Fruit fly (Drosophila melanogaster) whole organism, embryonic: ENCODE results near the gene mRpL12.

ENCODE experiments used
- C15 ChIP-seq: fragments of 200-800 bp; sonication (Bioruptor generic); IDR thresholded peaks from 3 replicates; pipeline ENCODE4 v1.3.6; 2022; ENCODE audit warnings: missing biosample characterization, missing genetic modification characterization
- CG10462 ChIP-seq: fragments of 200-800 bp; sonication (Bioruptor generic); optimal IDR thresholded peaks from 2 replicates; lab custom pipeline; 2016; ENCODE audit warnings: missing biosample characterization, missing genetic modification characterization
- CG10959 ChIP-seq: fragments of 200-800 bp; sonication (Bioruptor generic); IDR thresholded peaks from 2 replicates; pipeline ENCODE4 v1.3.6; 2022; ENCODE audit warnings: missing biosample characterization, missing genetic modification characterization
- CG11695 ChIP-seq: fragments of 200-800 bp; sonication (Bioruptor generic); IDR thresholded peaks from 3 replicates; pipeline ENCODE4 v1.3.6; 2022; ENCODE audit warnings: missing biosample characterization, missing genetic modification characterization
- CG12299 ChIP-seq: fragments of 200-800 bp; sonication (Bioruptor generic); optimal IDR thresholded peaks from 2 replicates; lab custom pipeline; 2018; ENCODE audit warnings: missing biosample characterization, mild to moderate bottlenecking, missing genetic modification characterization
- CG12769 ChIP-seq: fragments of 200-800 bp; sonication (Bioruptor generic); optimal IDR thresholded peaks from 2 replicates; lab custom pipeline; 2019; ENCODE audit warnings: missing biosample characterization, mild to moderate bottlenecking, missing genetic modification characterization, moderate library complexity
- CG13624 ChIP-seq: fragments of 200-800 bp; sonication (Bioruptor generic); optimal IDR thresholded peaks from 2 replicates; lab custom pipeline; 2016; ENCODE audit warnings: missing biosample characterization, missing genetic modification characterization
- CG1602 ChIP-seq: fragments of 200-800 bp; sonication (Bioruptor generic); optimal IDR thresholded peaks from 3 replicates; lab custom pipeline; 2016; ENCODE audit warnings: missing biosample characterization, missing genetic modification characterization
- CG1647 ChIP-seq: fragments of 200-800 bp; sonication (Bioruptor generic); optimal IDR thresholded peaks from 3 replicates; lab custom pipeline; 2016; ENCODE audit warnings: missing biosample characterization, missing genetic modification characterization
- CG17186 ChIP-seq: fragments of 200-800 bp; sonication (Bioruptor generic); optimal IDR thresholded peaks from 3 replicates; lab custom pipeline; 2017; ENCODE audit warnings: missing biosample characterization, missing genetic modification reagents, missing genetic modification characterization
- CG17359 ChIP-seq: fragments of 200-800 bp; sonication (Bioruptor generic); optimal IDR thresholded peaks from 3 replicates; lab custom pipeline; 2018; ENCODE audit warnings: missing biosample characterization, mild to moderate bottlenecking, missing genetic modification characterization, moderate library complexity
- CG17568 ChIP-seq: fragments of 200-800 bp; sonication (Bioruptor generic); optimal IDR thresholded peaks from 2 replicates; lab custom pipeline; 2018; ENCODE audit warnings: missing biosample characterization, mild to moderate bottlenecking, missing genetic modification characterization, moderate library complexity
- CG18599 ChIP-seq: fragments of 200-800 bp; sonication (Bioruptor generic); optimal IDR thresholded peaks from 3 replicates; lab custom pipeline; 2017; ENCODE audit warnings: missing biosample characterization, missing genetic modification characterization, mild to moderate bottlenecking, moderate library complexity, missing genetic modification reagents
- CG2889 ChIP-seq: fragments of 200-800 bp; sonication (Bioruptor generic); IDR thresholded peaks from 3 replicates; pipeline ENCODE4 v1.3.6; 2022; ENCODE audit warnings: missing biosample characterization, missing genetic modification characterization
- CG4424 ChIP-seq: fragments of 200-800 bp; sonication (Bioruptor generic); optimal IDR thresholded peaks from 3 replicates; lab custom pipeline; 2016; ENCODE audit warnings: missing biosample characterization, missing genetic modification characterization
- CG5180 ChIP-seq: fragments of 200-800 bp; sonication (Bioruptor generic); optimal IDR thresholded peaks from 3 replicates; lab custom pipeline; 2017; ENCODE audit warnings: missing biosample characterization, missing genetic modification characterization, mild to moderate bottlenecking, moderate library complexity, missing genetic modification reagents
- CG6175 ChIP-seq: fragments of 200-800 bp; sonication (Bioruptor generic); IDR thresholded peaks from 3 replicates; pipeline ENCODE4 v1.3.6; 2022; ENCODE audit warnings: missing biosample characterization, missing genetic modification characterization
- CG6791 ChIP-seq: fragments of 200-800 bp; sonication (Bioruptor generic); IDR thresholded peaks from 3 replicates; pipeline ENCODE4 v1.3.6; 2022; ENCODE audit warnings: missing biosample characterization, missing genetic modification characterization; ENCODE audit not compliant: partially characterized antibody
- CG7839 ChIP-seq: fragments of 200-800 bp; sonication (Bioruptor generic); optimal IDR thresholded peaks from 3 replicates; lab custom pipeline; 2018; ENCODE audit warnings: missing biosample characterization, mild to moderate bottlenecking, missing genetic modification characterization, moderate library complexity
- CG8089 ChIP-seq: fragments of 200-800 bp; sonication (Bioruptor generic); optimal IDR thresholded peaks from 3 replicates; lab custom pipeline; 2016; ENCODE audit warnings: missing biosample characterization, missing genetic modification characterization
- CG9817 ChIP-seq: fragments of 200-800 bp; sonication (Bioruptor generic); optimal IDR thresholded peaks from 2 replicates; lab custom pipeline; 2018; ENCODE audit warnings: missing biosample characterization, mild to moderate bottlenecking, missing genetic modification characterization, moderate library complexity
- Dek ChIP-seq: fragments of 200-800 bp; sonication (Bioruptor generic); optimal IDR thresholded peaks from 3 replicates; lab custom pipeline; 2019; ENCODE audit warnings: missing biosample characterization, mild to moderate bottlenecking, missing genetic modification characterization, moderate library complexity
- Dip3 ChIP-seq: fragments of 200-800 bp; sonication (Bioruptor generic); optimal IDR thresholded peaks from 3 replicates; lab custom pipeline; 2016; ENCODE audit warnings: missing biosample characterization, missing genetic modification characterization
- Doc2 ChIP-seq: fragments of 200-800 bp; sonication (Bioruptor generic); IDR thresholded peaks from 2 replicates; pipeline ENCODE4 v1.3.6; 2022; ENCODE audit warnings: missing biosample characterization, missing genetic modification characterization
- Dref ChIP-seq: fragments of 200-800 bp; sonication (Bioruptor generic); IDR thresholded peaks from 2 replicates; pipeline ENCODE4 v1.3.6; 2022; ENCODE audit warnings: missing biosample characterization, missing genetic modification characterization
- Gsc ChIP-seq: fragments of 200-800 bp; sonication (Bioruptor generic); IDR thresholded peaks from 2 replicates; pipeline ENCODE4 v1.3.6; 2022; ENCODE audit warnings: missing biosample characterization, missing genetic modification characterization
- Hr3 ChIP-seq: fragments of 200-800 bp; sonication (Bioruptor generic); optimal IDR thresholded peaks from 3 replicates; lab custom pipeline; 2016; ENCODE audit warnings: missing biosample characterization, missing genetic modification characterization
- Hsf ChIP-seq: fragments of 200-800 bp; sonication (Bioruptor generic); optimal IDR thresholded peaks from 3 replicates; lab custom pipeline; 2016; ENCODE audit warnings: missing biosample characterization, missing genetic modification characterization
- Myb ChIP-seq: fragments of 200-800 bp; sonication (Bioruptor generic); optimal IDR thresholded peaks from 2 replicates; lab custom pipeline; 2016; ENCODE audit warnings: missing biosample characterization, missing genetic modification characterization
- NfI ChIP-seq: fragments of 200-800 bp; sonication (Bioruptor generic); optimal IDR thresholded peaks from 3 replicates; lab custom pipeline; 2018; ENCODE audit warnings: missing biosample characterization, mild to moderate bottlenecking, missing genetic modification characterization, moderate library complexity
- PHDP ChIP-seq: fragments of 200-800 bp; sonication (Bioruptor generic); optimal IDR thresholded peaks from 3 replicates; lab custom pipeline; 2018; ENCODE audit warnings: missing biosample characterization, mild to moderate bottlenecking, missing genetic modification characterization, moderate library complexity
- Usf ChIP-seq: fragments of 200-800 bp; sonication (Bioruptor generic); optimal IDR thresholded peaks from 2 replicates; lab custom pipeline; 2017; ENCODE audit warnings: missing genotype, missing biosample characterization, missing genetic modification characterization
- Vsx1 ChIP-seq: fragments of 200-800 bp; sonication (Bioruptor generic); optimal IDR thresholded peaks from 2 replicates; lab custom pipeline; 2017; ENCODE audit warnings: missing biosample characterization, mild to moderate bottlenecking, missing genetic modification characterization, missing genetic modification reagents
- az2 ChIP-seq: fragments of 200-800 bp; sonication (Bioruptor generic); optimal IDR thresholded peaks from 3 replicates; lab custom pipeline; 2016; ENCODE audit warnings: missing biosample characterization, missing genetic modification characterization
- crol ChIP-seq: fragments of 200-800 bp; sonication (Bioruptor generic); IDR thresholded peaks from 2 replicates; pipeline ENCODE4 v1.3.6; 2022; ENCODE audit warnings: missing biosample characterization, missing genetic modification characterization
- danr ChIP-seq: fragments of 200-800 bp; sonication (Bioruptor generic); IDR thresholded peaks from 2 replicates; pipeline ENCODE4 v1.3.6; 2022; ENCODE audit warnings: missing biosample characterization, missing genetic modification characterization
- dimm ChIP-seq: fragments of 200-800 bp; sonication (Bioruptor generic); IDR thresholded peaks from 2 replicates; pipeline ENCODE4 v1.3.6; 2022; ENCODE audit warnings: missing biosample characterization, missing genetic modification characterization
- exex ChIP-seq: fragments of 200-800 bp; sonication (Bioruptor generic); optimal IDR thresholded peaks from 4 replicates; lab custom pipeline; 2018; ENCODE audit warnings: missing biosample characterization, mild to moderate bottlenecking, missing genetic modification characterization, moderate library complexity
- grn ChIP-seq: fragments of 200-800 bp; sonication (Bioruptor generic); optimal IDR thresholded peaks from 3 replicates; lab custom pipeline; 2017; ENCODE audit warnings: missing biosample characterization, missing genetic modification characterization
- jing ChIP-seq: fragments of 200-800 bp; sonication (Bioruptor generic); optimal IDR thresholded peaks from 2 replicates; lab custom pipeline; 2018; ENCODE audit warnings: missing biosample characterization, mild to moderate bottlenecking, missing genetic modification characterization
- lov ChIP-seq, 2 experiments: fragments of 200-800 bp in 1 of 2; fragments of >200 bp in 1 of 2; sonication (Bioruptor generic) in 1 of 2; IDR thresholded peaks in 1 of 2; optimal IDR thresholded peaks in 1 of 2; 2 replicates in 1 of 2; 3 replicates in 1 of 2; pipeline versions ENCODE4 v1.3.6 to Lab custom; 2017 to 2022; ENCODE audit warnings: missing biosample characterization in 1 of 2, missing genetic modification characterization in 1 of 2
- maf-S ChIP-seq: fragments of 200-800 bp; sonication (Bioruptor generic); optimal IDR thresholded peaks from 2 replicates; lab custom pipeline; 2016; ENCODE audit warnings: missing biosample characterization, missing genetic modification characterization
- pfk ChIP-seq: fragments of 200-800 bp; sonication (Bioruptor generic); optimal IDR thresholded peaks from 2 replicates; lab custom pipeline; 2018; ENCODE audit warnings: missing biosample characterization, mild to moderate bottlenecking, missing genetic modification characterization, moderate library complexity
- phol ChIP-seq: fragments of 200-800 bp; sonication (Bioruptor generic); optimal IDR thresholded peaks from 3 replicates; lab custom pipeline; 2018; ENCODE audit warnings: missing biosample characterization, mild to moderate bottlenecking, missing genetic modification characterization, moderate library complexity
- ranshi ChIP-seq: fragments of 200-800 bp; sonication (Bioruptor generic); IDR thresholded peaks from 2 replicates; pipeline ENCODE4 v1.3.6; 2022; ENCODE audit warnings: missing biosample characterization, missing genetic modification characterization
- rib ChIP-seq: fragments of 200-800 bp; sonication (Bioruptor generic); IDR thresholded peaks from 2 replicates; pipeline ENCODE4 v1.3.6; 2022; ENCODE audit warnings: missing biosample characterization, missing genetic modification characterization
- ro ChIP-seq: fragments of 200-800 bp; sonication (Bioruptor generic); IDR thresholded peaks from 2 replicates; pipeline ENCODE4 v1.3.6; 2022; ENCODE audit warnings: missing biosample characterization, missing genetic modification characterization
- run ChIP-seq: fragments of 200-800 bp; sonication (Bioruptor generic); optimal IDR thresholded peaks from 3 replicates; lab custom pipeline; 2018; ENCODE audit warnings: missing biosample characterization, mild to moderate bottlenecking, missing genetic modification characterization

Gene mRpL12

dm6 chr3L:8974478-8975477 is 18.2 kb downstream of the mRpL12 start, which contains the start of the genes pix and Srp68 (continued):
- TF ChIP-seq CG9817 = peak; percentile 66
- no peak for TF ChIP-seq CG2889 (GFP tag; lab: Robert Waterston, UW)
- TF ChIP-seq CG12299 (tag; lab: Kevin White, UChicago) = no peak
- peak; percentile 38; the same call in 1 of the 2 replicates for TF ChIP-seq ranshi (GFP tag; lab: Robert Waterston, UW)
- peak; percentile 80 for TF ChIP-seq phol
- TF ChIP-seq Hsf (GFP tag; lab: Kevin White, UChicago) = peak; percentile 61
- peak; percentile 44 for TF ChIP-seq exex (tag; lab: Kevin White, UChicago)
- TF ChIP-seq C15 (GFP tag; lab: Robert Waterston, UW) = no peak
- peak; percentile 40 for TF ChIP-seq CG1647
- no peak for TF ChIP-seq CG6175
- TF ChIP-seq Hr3 (GFP tag; lab: Kevin White, UChicago) = peak; percentile 74
- TF ChIP-seq Dref = peak; percentile 61
- TF ChIP-seq CG5180 (GFP tag; lab: Kevin White, UChicago) = no peak
- TF ChIP-seq CG4424 (GFP tag; lab: Kevin White, UChicago) = peak; percentile 74
- no peak for TF ChIP-seq run (tag; lab: Kevin White, UChicago)
- TF ChIP-seq rib = no peak
- TF ChIP-seq PHDP = peak; percentile 58
- peak; percentile 48 for TF ChIP-seq az2 (GFP tag; lab: Kevin White, UChicago)
- peak; percentile 56 for TF ChIP-seq maf-S
- peak; percentile 68 for TF ChIP-seq NfI
- no peak for TF ChIP-seq CG17186 (GFP tag; lab: Kevin White, UChicago)
- peak; percentile 19 for TF ChIP-seq CG8089
- no peak for TF ChIP-seq danr (GFP tag; lab: Robert Waterston, UW)
- TF ChIP-seq crol (GFP tag; lab: Robert Waterston, UW) = peak; percentile 99
- no peak for TF ChIP-seq Gsc (GFP tag; lab: Robert Waterston, UW)
- no peak for TF ChIP-seq Doc2 (GFP tag; lab: Robert Waterston, UW)
- no peak for TF ChIP-seq CG10959
- no peak for TF ChIP-seq grn (GFP tag; lab: Kevin White, UChicago)
- no peak for TF ChIP-seq lov (optimal IDR thresholded peaks at IDR 0.05; lab: Kevin White, UChicago)
- no peak for TF ChIP-seq lov (GFP tag; IDR thresholded peaks at IDR 0.05; lab: Robert Waterston, UW)
- TF ChIP-seq CG1602 (GFP tag; lab: Kevin White, UChicago) = peak; percentile 53
- peak; percentile 63 for TF ChIP-seq CG13624 (GFP tag; lab: Kevin White, UChicago)
- no peak for TF ChIP-seq CG18599 (GFP tag; lab: Kevin White, UChicago)
- peak; percentile 17 for TF ChIP-seq CG10462 (GFP tag; lab: Kevin White, UChicago)
- TF ChIP-seq CG12769 (tag; lab: Kevin White, UChicago) = no peak
- TF ChIP-seq CG6791 (GFP tag; lab: Robert Waterston, UW) = 0 out of 3 replicates have a peak, but pooled peaks have one; percentile 33
- no peak for TF ChIP-seq jing
- TF ChIP-seq CG7839 (tag; lab: Kevin White, UChicago) = peak; percentile 41
- peak; percentile 49 for TF ChIP-seq Dip3 (GFP tag; lab: Kevin White, UChicago)
- TF ChIP-seq Vsx1 (GFP tag; lab: Kevin White, UChicago) = no peak
- no peak for TF ChIP-seq CG17568
- TF ChIP-seq Dek = peak; percentile 60
- no peak for TF ChIP-seq ro (GFP tag; lab: Robert Waterston, UW)
- TF ChIP-seq CG11695 (GFP tag; lab: Robert Waterston, UW) = no peak; the same call in 2 of the 3 replicates
- no peak for TF ChIP-seq dimm
- TF ChIP-seq Myb (GFP tag; lab: Kevin White, UChicago) = peak; percentile 16
- TF ChIP-seq CG17359 (tag; lab: Kevin White, UChicago) = peak; percentile 27
- peak; percentile 44 for TF ChIP-seq Usf
- TF ChIP-seq pfk (GFP tag; lab: Kevin White, UChicago) = no peak
